Worm (Caenorhabditis elegans) whole organism, L4/young adult: Measurements from ENCODE around the gene Y47D3A.21.

Experiments used
- W03F9.2 ChIP-seq: fragments of 150-350 bp; optimal IDR thresholded peaks from 2 replicates; lab custom pipeline; 2014; ENCODE audit warnings: missing biosample characterization, missing genetic modification characterization
- dao-5 ChIP-seq: sonication (generic microtip); optimal IDR thresholded peaks from 2 replicates; lab custom pipeline; 2016; ENCODE audit warnings: missing genotype, missing genetic modification characterization, moderate library complexity, missing compliant biosample characterization
- him-1 ChIP-seq: sonication (generic microtip); optimal IDR thresholded peaks from 2 replicates; lab custom pipeline; 2016; ENCODE audit warnings: missing genotype, missing genetic modification reagents, missing genetic modification characterization, missing compliant biosample characterization

Y47D3A.21 gene

ce11 chrIII:11237741-11238140 is 41.0 kb downstream of the Y47D3A.21 start:
- TF ChIP-seq W03F9.2 (tag; lab: Kevin White, UChicago) (no peak), dao-5 (tag; lab: Kevin White, UChicago) (no peak), him-1 (tag; lab: Kevin White, UChicago) (no peak)

- TF ChIP-seq W03F9.2 (tag; lab: Kevin White, UChicago) (peak; percentile 41), him-1 (tag; lab: Kevin White, UChicago) (no peak)
Observed at ce11 chrIII:11236788-11237187, 41.9 kb downstream of the Y47D3A.21 start, which contains the start of the genes Y47D3A.14 and aakb-2. Y47D3A.14 (minus strand) TSS chrIII:11236868. aakb-2 (plus strand) TSS chrIII:11237143.

- TF ChIP-seq him-1 (tag; lab: Kevin White, UChicago) (no peak), dao-5 (tag; lab: Kevin White, UChicago) (no peak), W03F9.2 (tag; lab: Kevin White, UChicago) (no peak)
Observed at ce11 chrIII:11234742-11235141, 44.0 kb downstream of the Y47D3A.21 start, which contains the start of gene Y47D3A.34. Y47D3A.34 (minus strand) TSS chrIII:11234861.

- TF ChIP-seq dao-5 (tag; lab: Kevin White, UChicago) (no peak), W03F9.2 (tag; lab: Kevin White, UChicago) (no peak), him-1 (tag; lab: Kevin White, UChicago) (no peak)
Observed at ce11 chrIII:11231969-11232368, 46.7 kb downstream of the Y47D3A.21 start, which contains the start of gene elo-8. elo-8 (minus strand) TSS chrIII:11232069.

- TF ChIP-seq dao-5 (tag; lab: Kevin White, UChicago) (no peak), W03F9.2 (tag; lab: Kevin White, UChicago) (no peak), him-1 (tag; lab: Kevin White, UChicago) (no peak)
Observed at ce11 chrIII:11231408-11231807, 47.3 kb downstream of the Y47D3A.21 start.

- no peak for TF ChIP-seq W03F9.2 (tag; lab: Kevin White, UChicago)
- TF ChIP-seq dao-5 (tag; lab: Kevin White, UChicago), result no peak
- no peak for TF ChIP-seq him-1 (tag; lab: Kevin White, UChicago)
Observed at ce11 chrIII:11230581-11230980, 48.1 kb downstream of the Y47D3A.21 start.

- TF ChIP-seq W03F9.2 (tag; lab: Kevin White, UChicago) (no peak), him-1 (tag; lab: Kevin White, UChicago) (no peak), dao-5 (tag; lab: Kevin White, UChicago) (no peak)
Observed at ce11 chrIII:11227025-11227424, 51.7 kb downstream of the Y47D3A.21 start, which contains the start of gene tbx-37. tbx-37 (minus strand) TSS chrIII:11227125.
